Worm (Caenorhabditis elegans) whole organism, L2 larva: Measurements from ENCODE around the gene mltn-9.

Experiments
- R02D3.7 ChIP-seq: fragments of 150-350 bp; optimal IDR thresholded peaks from 2 replicates; lab custom pipeline; 2014; ENCODE audit warnings: missing biosample characterization, missing genetic modification characterization
- ama-1 ChIP-seq: fragments of 150-350 bp; optimal IDR thresholded peaks from 2 replicates; lab custom pipeline; 2018; ENCODE audit warnings: inconsistent platforms
- blmp-1 ChIP-seq: sonication (generic microtip); optimal IDR thresholded peaks from 2 replicates; lab custom pipeline; 2017; ENCODE audit warnings: missing genetic modification characterization, mild to moderate bottlenecking, missing compliant biosample characterization, antibody characterized with exemption, moderate library complexity; ENCODE audit not compliant: insufficient read depth
- ceh-16 ChIP-seq: fragments of 150-350 bp; optimal IDR thresholded peaks from 2 replicates; lab custom pipeline; 2014; ENCODE audit warnings: missing biosample characterization, missing genetic modification characterization
- dmd-4 ChIP-seq: sonication (generic microtip); optimal IDR thresholded peaks from 2 replicates; lab custom pipeline; 2017; ENCODE audit warnings: missing biosample characterization, missing genetic modification characterization
- egl-27 ChIP-seq: sonication (generic microtip); optimal IDR thresholded peaks from 3 replicates; lab custom pipeline; 2017; ENCODE audit warnings: missing biosample characterization, missing genetic modification reagents, missing genetic modification characterization
- lin-39 ChIP-seq: fragments of 150-350 bp; optimal IDR thresholded peaks from 2 replicates; lab custom pipeline; 2014; ENCODE audit warnings: missing biosample characterization, missing genetic modification reagents, missing genetic modification characterization
- nhr-11 ChIP-seq: fragments of 150-350 bp; optimal IDR thresholded peaks from 2 replicates; lab custom pipeline; 2014; ENCODE audit warnings: missing biosample characterization, missing genetic modification characterization
- nhr-77 ChIP-seq: fragments of 150-350 bp; optimal IDR thresholded peaks from 2 replicates; lab custom pipeline; 2014; ENCODE audit warnings: missing biosample characterization, missing genetic modification characterization
- unc-39 ChIP-seq: fragments of 150-350 bp; optimal IDR thresholded peaks from 2 replicates; lab custom pipeline; 2014; ENCODE audit warnings: missing biosample characterization, missing genetic modification characterization
- unc-62 ChIP-seq: fragments of 150-350 bp; optimal IDR thresholded peaks from 2 replicates; lab custom pipeline; 2014; ENCODE audit warnings: missing biosample characterization, missing genetic modification reagents, missing genetic modification characterization
- ztf-11 ChIP-seq: sonication (generic microtip); optimal IDR thresholded peaks from 2 replicates; lab custom pipeline; 2017; ENCODE audit warnings: missing biosample characterization, missing genetic modification characterization

DNA sequence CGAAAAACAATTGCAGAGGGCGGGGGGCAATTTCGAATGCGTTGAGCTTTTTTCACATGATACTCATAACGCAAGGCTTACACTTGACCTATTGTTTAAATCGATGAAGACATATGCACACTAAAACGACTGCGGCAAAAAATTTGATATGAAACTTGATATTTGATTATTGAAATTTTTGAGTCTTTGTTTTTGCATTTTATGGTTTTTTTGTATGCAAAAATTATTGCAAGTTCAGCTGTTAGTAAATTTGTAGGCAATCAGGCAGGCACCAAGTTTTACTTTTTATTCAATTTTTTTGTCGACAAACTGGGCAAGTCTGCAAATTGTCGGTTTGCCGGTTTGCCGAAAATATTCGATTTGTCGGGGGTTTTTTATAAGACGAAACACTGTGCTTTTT is 9.7 kb upstream of the mltn-9 start, which contains the start of gene arl-3:
- no peak for TF ChIP-seq R02D3.7
- TF ChIP-seq ceh-16: no peak
- TF ChIP-seq lin-39 (tag; lab: Kevin White, UChicago): no peak
- no peak for TF ChIP-seq nhr-11
- no peak for TF ChIP-seq unc-39 (tag; lab: Kevin White, UChicago)
- TF ChIP-seq nhr-77 (tag; lab: Kevin White, UChicago): no peak
- TF ChIP-seq ama-1 (lab: Kevin White, UChicago): no peak
- no peak for TF ChIP-seq dmd-4
- TF ChIP-seq egl-27 (tag; lab: Kevin White, UChicago): no peak
- TF ChIP-seq ztf-11 (tag; lab: Kevin White, UChicago): no peak
- TF ChIP-seq unc-62 (GFP tag; lab: Kevin White, UChicago): no peak
- TF ChIP-seq blmp-1 (tag; lab: Kevin White, UChicago): no peak
